Fruit fly (Drosophila melanogaster): Measurements from ENCODE around the gene Ada.
A peak's percentile ranks its signal among the peaks of the same experiment; 100 is the strongest.

Gene Ada

dm6 chr3R:9053850-9054441, 11.0 kb upstream of the Ada start (continued):
- no peak for TF ChIP-seq sc (optimal IDR thresholded peaks at IDR 0.05)
- TF ChIP-seq sc (GFP tag; optimal IDR thresholded peaks at IDR 0.05): no peak
- peak; percentile 23 for TF ChIP-seq ewg (GFP tag; optimal IDR thresholded peaks at IDR 0.05)
- TF ChIP-seq CG3281 (GFP tag; optimal IDR thresholded peaks at IDR 0.05): peak; percentile 58
- peak; percentile 50 for TF ChIP-seq lab (GFP tag; optimal IDR thresholded peaks at IDR 0.05)
- peak; percentile 61 for TF ChIP-seq phol (tag; optimal IDR thresholded peaks at IDR 0.05)
- TF ChIP-seq tx (GFP tag; optimal IDR thresholded peaks at IDR 0.05): peak; percentile 47
- TF ChIP-seq grn (GFP tag; optimal IDR thresholded peaks at IDR 0.05): no peak
- no peak for TF ChIP-seq Nf-YC (tag; optimal IDR thresholded peaks at IDR 0.05)
- TF ChIP-seq CG18764 (GFP tag; optimal IDR thresholded peaks at IDR 0.05): peak; percentile 3
- TF ChIP-seq slou (GFP tag; optimal IDR thresholded peaks at IDR 0.05): no peak
- peak; percentile 41 for TF ChIP-seq unpg (GFP tag; optimal IDR thresholded peaks at IDR 0.05)
- peak; percentile 18 for TF ChIP-seq CG8281 (tag; optimal IDR thresholded peaks at IDR 0.05)
- TF ChIP-seq CG9727 (GFP tag; optimal IDR thresholded peaks at IDR 0.05): peak; percentile 8
- peak; percentile 66 for TF ChIP-seq CG18262 (tag; optimal IDR thresholded peaks at IDR 0.05)
- TF ChIP-seq CG10209 (GFP tag; optimal IDR thresholded peaks at IDR 0.05): peak; percentile 52
- TF ChIP-seq dpn (GFP tag; optimal IDR thresholded peaks at IDR 0.05): peak in 1 of 2 experiments; percentile 31
- no peak for TF ChIP-seq peb (GFP tag; IDR thresholded peaks at IDR 0.05)
- TF ChIP-seq pros (GFP tag; optimal IDR thresholded peaks at IDR 0.05): no peak
- TF ChIP-seq CG1602 (GFP tag; optimal IDR thresholded peaks at IDR 0.05): peak; percentile 32
- TF ChIP-seq CG18619 (GFP tag; optimal IDR thresholded peaks at IDR 0.05): peak; percentile 50
- TF ChIP-seq CG6175 (GFP tag; IDR thresholded peaks at IDR 0.05): no peak
- TF ChIP-seq Trl (optimal IDR thresholded peaks at IDR 0.05): no peak
- no peak for TF ChIP-seq Trl (GFP tag; optimal IDR thresholded peaks at IDR 0.05)
- peak; percentile 26 for TF ChIP-seq fd3F (GFP tag; optimal IDR thresholded peaks at IDR 0.05)
- peak; percentile 1 for TF ChIP-seq pnt (GFP tag; optimal IDR thresholded peaks at IDR 0.05)
- peak; percentile 7 for TF ChIP-seq CG8359 (GFP tag; optimal IDR thresholded peaks at IDR 0.05; ENCODE audit: borderline replicate concordance)
- peak; percentile 3 for TF ChIP-seq Dek (tag; optimal IDR thresholded peaks at IDR 0.05)
- TF ChIP-seq CoRest (tag; optimal IDR thresholded peaks at IDR 0.05): peak; percentile 71
- TF ChIP-seq CG13775 (GFP tag; optimal IDR thresholded peaks at IDR 0.05): peak; percentile 53
- peak; percentile 7 for TF ChIP-seq CG4282 (GFP tag; optimal IDR thresholded peaks at IDR 0.05)
- peak; percentile 28 for TF ChIP-seq CG10979 (tag; optimal IDR thresholded peaks at IDR 0.05)
- peak; percentile 4 for TF ChIP-seq Fer2 (tag; optimal IDR thresholded peaks at IDR 0.05)
- peak; percentile 57 for TF ChIP-seq Myb (GFP tag; optimal IDR thresholded peaks at IDR 0.05)
- no peak for TF ChIP-seq CG13894 (tag; optimal IDR thresholded peaks at IDR 0.05)
- TF ChIP-seq lola (GFP tag; optimal IDR thresholded peaks at IDR 0.05): peak in 1 of 3 experiments; percentile 26
- peak in 1 of 2 experiments; percentile 54 for TF ChIP-seq Hr51 (GFP tag; optimal IDR thresholded peaks at IDR 0.05)
- peak; percentile 35 for TF ChIP-seq lilli (GFP tag; optimal IDR thresholded peaks at IDR 0.05)
- TF ChIP-seq CG11504 (tag; optimal IDR thresholded peaks at IDR 0.05): peak; percentile 73
- TF ChIP-seq cwo (GFP tag; optimal IDR thresholded peaks at IDR 0.05): peak; percentile 38
- TF ChIP-seq CG12155 (GFP tag; optimal IDR thresholded peaks at IDR 0.05): peak; percentile 18
- peak; percentile 59; the same call in 3 of the 4 replicates for TF ChIP-seq Gug (GFP tag; IDR thresholded peaks at IDR 0.05)
- TF ChIP-seq Xbp1 (GFP tag; optimal IDR thresholded peaks at IDR 0.05): peak; percentile 28
- TF ChIP-seq Pdp1 (GFP tag; optimal IDR thresholded peaks at IDR 0.05): peak in 1 of 2 experiments; percentile 19
- peak; percentile 20 for TF ChIP-seq Usf (GFP tag; optimal IDR thresholded peaks at IDR 0.05)
- peak; percentile 27; the same call in 1 of the 3 replicates for TF ChIP-seq croc (GFP tag; conservative IDR thresholded peaks at IDR 0.05)
- no peak for TF ChIP-seq CG4854 (GFP tag; optimal IDR thresholded peaks at IDR 0.05)
- TF ChIP-seq z (GFP tag; IDR thresholded peaks at IDR 0.05): no peak
